Worm (Caenorhabditis elegans) whole organism, L3 larva: Measurements from ENCODE around the gene R05A10.8.

ENCODE experiments used
- ZK546.5 ChIP-seq: sonication (generic microtip); optimal IDR thresholded peaks from 2 replicates; lab custom pipeline; 2017; ENCODE audit warnings: missing biosample characterization, missing genetic modification characterization
- ama-1 ChIP-seq: fragments of 150-350 bp; optimal IDR thresholded peaks from 2 replicates; lab custom pipeline; 2018
- ceh-28 ChIP-seq: fragments of 150-350 bp; optimal IDR thresholded peaks from 2 replicates; lab custom pipeline; 2014; ENCODE audit warnings: missing biosample characterization, missing genetic modification reagents, missing genetic modification characterization
- ceh-9 ChIP-seq: sonication (generic microtip); optimal IDR thresholded peaks from 2 replicates; lab custom pipeline; 2018; ENCODE audit warnings: missing biosample characterization, missing genetic modification characterization
- elt-3 ChIP-seq, 3 experiments: fragments of 150-350 bp in 1 of 3; sonication (generic microtip) in 2 of 3; optimal IDR thresholded peaks; 2 replicates in 2 of 3; 4 replicates in 1 of 3; lab custom pipeline; 2014 to 2017; ENCODE audit warnings: missing biosample characterization in 3 of 3, missing genetic modification characterization in 3 of 3
- fkh-10 ChIP-seq: sonication (generic microtip); optimal IDR thresholded peaks from 2 replicates; lab custom pipeline; 2017; ENCODE audit warnings: missing biosample characterization, missing genetic modification reagents, missing genetic modification characterization
- fos-1 ChIP-seq: fragments of 150-350 bp; optimal IDR thresholded peaks from 2 replicates; lab custom pipeline; 2014; ENCODE audit warnings: missing biosample characterization, missing genetic modification characterization
- jun-1 ChIP-seq: fragments of 150-350 bp; optimal IDR thresholded peaks from 2 replicates; lab custom pipeline; 2014; ENCODE audit warnings: missing biosample characterization, missing genetic modification reagents, missing genetic modification characterization
- nhr-237 ChIP-seq: fragments of 150-350 bp; optimal IDR thresholded peaks from 2 replicates; lab custom pipeline; 2014; ENCODE audit warnings: missing biosample characterization, missing genetic modification characterization
- nhr-76 ChIP-seq: fragments of 150-350 bp; sonication (generic microtip); optimal IDR thresholded peaks from 5 replicates; lab custom pipeline; 2014; ENCODE audit warnings: missing biosample characterization, missing genetic modification characterization
- sea-2 ChIP-seq: fragments of 150-350 bp; sonication (generic microtip); optimal IDR thresholded peaks from 4 replicates; lab custom pipeline; 2014; ENCODE audit warnings: missing biosample characterization, missing genetic modification reagents, missing genetic modification characterization
- tbx-2 ChIP-seq: sonication (generic microtip); optimal IDR thresholded peaks from 2 replicates; lab custom pipeline; 2016; ENCODE audit warnings: mild to moderate bottlenecking, missing genetic modification characterization, missing compliant biosample characterization
- unc-62 ChIP-seq: fragments of 150-350 bp; sonication (generic microtip); optimal IDR thresholded peaks from 4 replicates; lab custom pipeline; 2014; ENCODE audit warnings: missing biosample characterization, missing genetic modification reagents, missing genetic modification characterization
- ztf-11 ChIP-seq: fragments of 150-350 bp; optimal IDR thresholded peaks from 2 replicates; lab custom pipeline; 2014; ENCODE audit warnings: missing biosample characterization, missing genetic modification characterization

DNA sequence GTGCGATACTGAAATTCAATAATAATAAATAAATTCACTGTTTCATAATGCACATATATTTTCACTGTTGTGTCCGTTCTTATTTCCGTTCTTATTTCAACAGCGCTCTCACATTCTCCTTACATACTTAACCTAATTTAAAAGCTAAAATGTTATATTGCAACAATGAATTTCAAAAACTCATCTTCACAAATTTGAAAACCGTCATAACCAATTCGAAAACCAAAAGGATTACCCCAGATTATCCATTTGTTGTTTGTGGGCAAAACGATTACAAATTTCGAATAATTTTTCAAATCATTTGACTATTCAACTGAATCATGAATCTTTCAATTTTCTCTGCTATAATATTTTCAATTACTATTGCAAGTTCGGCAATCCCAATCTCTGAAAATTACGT is 14.2 kb upstream of the R05A10.8 start, which contains the start of gene R05A10.4:
- TF ChIP-seq nhr-237 (tag; lab: Kevin White, UChicago) (no peak), ceh-28 (tag; lab: Kevin White, UChicago) (no peak), ztf-11 (no peak), jun-1 (no peak), ceh-9 (no peak), ama-1 (lab: Kevin White, UChicago) (no peak), elt-3 (tag; optimal IDR thresholded peaks at IDR 0.05; lab: Kevin White, UChicago) (no peak), unc-62 (GFP tag; lab: Kevin White, UChicago) (no peak), tbx-2 (tag; lab: Kevin White, UChicago) (no peak), ZK546.5 (tag; lab: Kevin White, UChicago) (no peak), sea-2 (GFP tag; lab: Kevin White, UChicago) (no peak), fos-1 (tag; lab: Kevin White, UChicago) (no peak), nhr-76 (tag; lab: Kevin White, UChicago) (no peak), fkh-10 (GFP tag; lab: Kevin White, UChicago) (no peak)
